Fruit fly (Drosophila melanogaster) whole organism, adult: ENCODE data around the gene eIF4EHP.

ENCODE experiments used
- CG11617 ChIP-seq: fragments of 200-800 bp; sonication (Bioruptor generic); optimal IDR thresholded peaks from 2 replicates; lab custom pipeline; 2017; ENCODE audit warnings: mild to moderate bottlenecking, missing biosample characterization, missing genetic modification reagents, missing genetic modification characterization
- CG1620 ChIP-seq: fragments of 200-800 bp; sonication (Bioruptor generic); optimal IDR thresholded peaks from 2 replicates; lab custom pipeline; 2016; ENCODE audit warnings: missing biosample characterization, missing genetic modification characterization
- CG33017 ChIP-seq: fragments of 200-800 bp; sonication (Bioruptor generic); optimal IDR thresholded peaks from 2 replicates; lab custom pipeline; 2018; ENCODE audit warnings: missing biosample characterization, mild to moderate bottlenecking, missing genetic modification characterization, moderate library complexity
- CG5204 ChIP-seq: fragments of 200-800 bp; sonication (Bioruptor generic); optimal IDR thresholded peaks from 2 replicates; lab custom pipeline; 2016; ENCODE audit warnings: missing biosample characterization, missing genetic modification characterization
- CG7101 ChIP-seq: fragments of 200-800 bp; sonication (Bioruptor generic); optimal IDR thresholded peaks from 2 replicates; lab custom pipeline; 2018; ENCODE audit warnings: missing biosample characterization, mild to moderate bottlenecking, missing genetic modification characterization, moderate library complexity
- Clk ChIP-seq: fragments of 200-800 bp; sonication (Bioruptor generic); optimal IDR thresholded peaks from 2 replicates; lab custom pipeline; 2017; ENCODE audit warnings: missing biosample characterization, missing genetic modification characterization
- bab1 ChIP-seq: fragments of 200-800 bp; sonication (Bioruptor generic); optimal IDR thresholded peaks from 3 replicates; lab custom pipeline; 2019; ENCODE audit warnings: missing biosample characterization, mild to moderate bottlenecking, missing genetic modification characterization, moderate library complexity
- kay ChIP-seq: fragments of 200-800 bp; sonication (Bioruptor generic); peaks from one replicate; lab custom pipeline; 2016; ENCODE audit warnings: missing biosample characterization, missing genetic modification characterization, borderline replicate concordance
- ovo ChIP-seq: fragments of 200-800 bp; sonication (Bioruptor generic); optimal IDR thresholded peaks from 2 replicates; lab custom pipeline; 2016; ENCODE audit warnings: missing biosample characterization, missing genetic modification characterization
- pad ChIP-seq: fragments of 200-800 bp; sonication (Bioruptor generic); optimal IDR thresholded peaks from 3 replicates; lab custom pipeline; 2017; ENCODE audit warnings: missing biosample characterization, missing genetic modification characterization, mild to moderate bottlenecking, moderate library complexity, missing genetic modification reagents
- tj ChIP-seq: fragments of 200-800 bp; sonication (Bioruptor generic); optimal IDR thresholded peaks from 3 replicates; lab custom pipeline; 2017; ENCODE audit warnings: missing biosample characterization, mild to moderate bottlenecking, missing genetic modification characterization, moderate library complexity
- toe ChIP-seq: fragments of 200-800 bp; sonication (Bioruptor generic); optimal IDR thresholded peaks from 2 replicates; lab custom pipeline; 2016; ENCODE audit warnings: missing biosample characterization, missing genetic modification characterization

DNA sequence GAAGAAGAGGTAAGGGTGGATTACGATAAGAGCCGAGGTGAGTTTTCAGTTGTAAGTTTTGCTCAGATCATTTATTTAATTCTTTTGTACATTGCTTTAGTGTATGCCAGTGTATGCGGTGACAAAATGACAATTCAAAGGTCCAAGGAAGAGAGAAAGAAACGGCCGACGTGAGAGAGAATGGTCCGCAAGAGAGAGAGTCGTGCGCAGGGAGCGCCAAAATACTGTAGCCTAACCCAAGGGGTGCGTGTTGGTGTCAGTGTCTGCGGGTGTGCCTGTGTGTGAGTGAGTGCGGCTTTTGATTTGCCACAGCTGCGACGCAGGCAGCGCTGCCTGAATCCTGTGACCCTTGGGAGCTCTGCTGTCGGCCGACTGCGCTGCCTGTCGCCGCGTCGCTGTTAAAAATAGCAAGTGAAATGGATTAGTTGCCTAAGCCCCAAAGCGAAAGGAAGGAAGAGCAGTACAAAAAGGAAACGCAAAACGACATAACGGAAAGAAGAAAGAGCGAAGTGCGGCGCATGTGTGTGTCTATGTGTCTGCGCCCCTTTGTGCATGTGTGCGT, 16.1 kb downstream of the eIF4EHP start:
- no peak for TF ChIP-seq kay (GFP tag; lab: Kevin White, UChicago)
- TF ChIP-seq CG11617 (GFP tag; lab: Kevin White, UChicago): no peak
- no peak for TF ChIP-seq ovo
- TF ChIP-seq tj: no peak
- TF ChIP-seq Clk (GFP tag; lab: Kevin White, UChicago): no peak
- TF ChIP-seq CG5204: no peak
- no peak for TF ChIP-seq toe (GFP tag; lab: Kevin White, UChicago)
- TF ChIP-seq bab1 (GFP tag; lab: Kevin White, UChicago): no peak
- TF ChIP-seq CG7101 (tag; lab: Kevin White, UChicago): no peak
- TF ChIP-seq pad: no peak
- no peak for TF ChIP-seq CG33017 (tag; lab: Kevin White, UChicago)
- no peak for TF ChIP-seq CG1620
